Worm (Caenorhabditis elegans): Measurements from ENCODE around the gene F54D5.4.
A peak's percentile ranks its signal among the peaks of the same experiment; 100 is the strongest.

Gene F54D5.4

DNA sequence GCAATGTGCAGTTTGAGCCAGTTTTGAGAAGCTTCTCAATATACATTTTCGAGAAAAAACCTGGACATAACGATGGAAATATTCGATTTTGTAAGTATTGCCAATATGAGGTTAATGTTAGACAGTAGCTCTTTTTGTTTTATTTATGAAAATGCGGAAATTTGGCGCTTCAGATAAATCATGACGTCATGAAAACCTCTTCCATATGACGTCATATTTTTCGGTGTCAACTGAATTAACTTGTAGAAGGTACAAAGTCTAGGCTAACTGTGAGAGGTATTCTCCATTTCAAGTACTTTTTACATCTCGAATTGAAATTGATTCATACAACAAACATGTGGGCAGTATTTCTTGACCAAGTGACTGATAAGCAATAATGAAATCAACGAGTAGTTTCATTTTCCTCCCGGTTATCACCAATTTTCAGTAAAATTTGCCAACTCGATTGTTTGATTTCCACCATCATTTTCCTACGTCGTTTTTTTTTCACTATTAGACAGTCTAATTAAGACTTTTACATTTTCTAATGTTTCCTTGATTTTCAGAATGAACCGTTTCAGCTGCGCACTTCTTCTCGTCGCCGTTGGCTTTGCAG lies 1.7 kb downstream of the F54D5.4 start, which contains the start of gene F54D5.3:
Gene F54D5.3 (plus strand): TSS at position 546 of the 595 bp plus-strand sequence.
- TF ChIP-seq pqm-1 (tag; optimal IDR thresholded peaks at IDR 0.05): peak; percentile 75
- peak; percentile 19 for TF ChIP-seq pha-4 (tag; optimal IDR thresholded peaks at IDR 0.05)
- no peak for TF ChIP-seq ceh-16 (tag; optimal IDR thresholded peaks at IDR 0.05)
- no peak for TF ChIP-seq R02D3.7 (tag; optimal IDR thresholded peaks at IDR 0.05)
- TF ChIP-seq sea-2 (GFP tag; optimal IDR thresholded peaks at IDR 0.05): no peak
- no peak for TF ChIP-seq ztf-4 (tag; optimal IDR thresholded peaks at IDR 0.05)
- TF ChIP-seq elt-2 (tag; optimal IDR thresholded peaks at IDR 0.05): peak; percentile 69
- no peak for TF ChIP-seq fkh-2 (tag; optimal IDR thresholded peaks at IDR 0.05)
- TF ChIP-seq nhr-23 (tag; optimal IDR thresholded peaks at IDR 0.05): no peak

DNA sequence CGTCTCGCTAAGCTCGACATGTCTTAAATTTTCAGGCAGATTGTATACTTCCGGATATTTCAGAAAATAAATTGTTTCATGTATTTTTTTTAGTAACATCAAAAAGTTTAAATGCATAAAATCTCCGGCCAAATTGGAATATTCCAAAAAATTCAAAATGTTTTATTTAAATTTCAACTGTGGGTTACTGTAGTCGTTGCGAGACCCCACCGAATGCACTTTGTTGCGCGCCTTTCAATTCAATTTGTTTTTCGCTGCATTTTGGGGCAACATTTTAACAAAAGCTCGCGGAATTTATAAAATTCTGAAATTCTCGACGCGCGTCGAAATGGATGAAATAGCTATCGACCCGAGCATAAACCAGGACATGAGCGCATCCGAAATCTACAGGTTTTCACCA lies 3.3 kb downstream of the F54D5.4 start, which contains the start of gene F54D5.2:
Gene F54D5.2 (plus strand): TSS at position 237 of the 400 bp plus-strand sequence.
- TF ChIP-seq jun-1 (tag; optimal IDR thresholded peaks at IDR 0.05) (no peak), lin-15B (tag; optimal IDR thresholded peaks at IDR 0.05) (no peak), nhr-76 (tag; optimal IDR thresholded peaks at IDR 0.05) (no peak), nhr-237 (tag; optimal IDR thresholded peaks at IDR 0.05) (no peak), snpc-4 (tag; optimal IDR thresholded peaks at IDR 0.05) (no peak), egl-5 (tag; optimal IDR thresholded peaks at IDR 0.05) (no peak), nfya-1 (tag; optimal IDR thresholded peaks at IDR 0.05; ENCODE audit: insufficient read depth) (no peak), lsy-12 (tag; optimal IDR thresholded peaks at IDR 0.05) (no peak), unc-39 (tag; optimal IDR thresholded peaks at IDR 0.05) (no peak), fkh-10 (GFP tag; optimal IDR thresholded peaks at IDR 0.05) (no peak), elt-3 (tag; optimal IDR thresholded peaks at IDR 0.05) (no peak)

DNA sequence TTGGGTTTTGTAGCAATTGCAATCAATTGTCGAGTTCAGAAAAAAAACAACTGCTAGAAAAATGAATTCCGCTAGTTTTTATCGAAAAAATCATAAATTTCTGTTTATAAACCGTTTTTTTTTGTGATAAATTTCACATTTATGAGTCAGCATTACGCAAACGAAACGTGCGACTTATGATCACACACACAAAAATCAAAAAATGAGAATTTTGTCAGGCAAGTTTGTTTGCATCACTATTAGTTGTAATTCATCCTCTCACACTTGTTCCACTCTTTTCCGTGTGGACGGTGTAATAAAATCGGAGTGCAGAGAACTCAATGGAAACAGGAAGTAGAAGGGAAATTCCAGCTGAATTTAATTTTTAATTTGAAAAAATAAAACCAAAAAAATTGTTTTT lies 7.8 kb downstream of the F54D5.4 start, which contains the start of gene pcs-1:
Gene pcs-1 (minus strand): TSS at position 344 of the 400 bp plus-strand sequence.
- TF ChIP-seq pha-4 (tag; optimal IDR thresholded peaks at IDR 0.05): peak; percentile 10
- TF ChIP-seq lsy-12 (tag; optimal IDR thresholded peaks at IDR 0.05): no peak
- TF ChIP-seq R02D3.7 (tag; optimal IDR thresholded peaks at IDR 0.05): no peak
- TF ChIP-seq elt-2 (tag; optimal IDR thresholded peaks at IDR 0.05): peak; percentile 53

- TF ChIP-seq nhr-25 (tag; optimal IDR thresholded peaks at IDR 0.05) (no peak), fkh-2 (tag; optimal IDR thresholded peaks at IDR 0.05) (no peak)
Measured at ce11 chrII:11577861-11578260, 8.2 kb downstream of the F54D5.4 start.

DNA sequence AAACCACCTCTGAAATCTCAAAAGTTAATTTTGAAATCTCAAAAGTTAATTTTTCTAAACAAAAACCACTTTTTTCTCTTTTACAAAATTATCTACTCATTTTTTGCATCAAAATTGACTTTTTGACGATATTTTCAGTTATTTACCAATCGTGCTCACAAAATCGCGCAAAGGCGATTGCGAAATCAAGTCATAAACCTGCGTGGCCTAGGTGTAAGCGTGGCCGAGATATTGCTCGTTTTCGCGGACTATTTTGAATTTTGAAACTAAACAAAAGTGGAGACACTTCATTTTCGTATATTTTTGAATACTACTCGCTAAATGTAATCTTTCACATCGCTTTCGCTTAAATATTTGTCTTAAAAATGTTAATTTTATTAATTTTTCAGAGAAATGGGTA lies 8.7 kb downstream of the F54D5.4 start, which contains the start of gene smc-6:
Gene smc-6 (plus strand): TSS at position 390 of the 400 bp plus-strand sequence.
- TF ChIP-seq unc-62 (GFP tag; optimal IDR thresholded peaks at IDR 0.05) (no peak), nhr-12 (tag; optimal IDR thresholded peaks at IDR 0.05) (no peak), egl-5 (tag; optimal IDR thresholded peaks at IDR 0.05) (no peak), lin-15B (tag; optimal IDR thresholded peaks at IDR 0.05) (peak; percentile 61), pha-4 (tag; optimal IDR thresholded peaks at IDR 0.05) (peak; percentile 60), fkh-2 (tag; optimal IDR thresholded peaks at IDR 0.05) (no peak), nhr-77 (tag; optimal IDR thresholded peaks at IDR 0.05) (no peak), snpc-4 (tag; optimal IDR thresholded peaks at IDR 0.05) (peak; percentile 28)

ce11 chrII:11582698-11583097 lies 13.1 kb downstream of the F54D5.4 start, which contains the start of gene ints-7:
TSS of gene ints-7 (plus strand) at chrII:11582849.
- TF ChIP-seq nhr-11 (tag; optimal IDR thresholded peaks at IDR 0.05) (no peak), nhr-12 (tag; optimal IDR thresholded peaks at IDR 0.05) (no peak), mdl-1 (tag; optimal IDR thresholded peaks at IDR 0.05) (no peak), ceh-16 (tag; optimal IDR thresholded peaks at IDR 0.05) (no peak), fos-1 (tag; optimal IDR thresholded peaks at IDR 0.05) (no peak), tbx-2 (tag; optimal IDR thresholded peaks at IDR 0.05) (no peak), hmg-11 (tag; optimal IDR thresholded peaks at IDR 0.05) (no peak), R02D3.7 (tag; optimal IDR thresholded peaks at IDR 0.05) (no peak), pqm-1 (tag; optimal IDR thresholded peaks at IDR 0.05) (no peak), lin-39 (tag; optimal IDR thresholded peaks at IDR 0.05) (no peak), fkh-2 (tag; optimal IDR thresholded peaks at IDR 0.05) (no peak), nhr-77 (tag; optimal IDR thresholded peaks at IDR 0.05) (no peak), nhr-43 (tag; optimal IDR thresholded peaks at IDR 0.05; ENCODE audit: poor library complexity, severe bottlenecking) (no peak), nhr-237 (tag; optimal IDR thresholded peaks at IDR 0.05) (no peak)
